Worm (Caenorhabditis elegans): ENCODE results near the gene ins-10.

DNA sequence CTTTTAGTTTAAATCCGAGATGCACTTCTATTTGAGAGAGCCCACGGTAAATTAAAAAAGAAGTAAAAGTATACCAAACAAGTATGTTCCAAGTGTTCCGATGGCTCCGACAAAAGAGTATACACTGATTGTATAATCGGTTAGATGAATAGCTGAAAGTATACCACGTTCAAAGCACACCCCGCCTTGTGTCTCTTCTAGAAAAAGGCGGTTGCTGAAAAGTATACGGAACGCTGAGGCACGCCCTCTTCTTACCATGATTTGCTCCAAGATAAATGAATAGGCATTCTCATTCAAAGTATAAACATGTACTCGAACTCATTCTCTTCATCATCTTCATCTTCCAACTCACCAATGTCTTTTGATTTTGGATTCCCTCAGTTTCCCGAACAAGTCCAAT lies 19.4 kb upstream of the ins-10 start, which contains the start of gene end-3:
- TF ChIP-seq klf-2 (GFP tag; conservative IDR thresholded peaks at IDR 0.05), result no peak
- no peak for TF ChIP-seq ref-1 (GFP tag; conservative IDR thresholded peaks at IDR 0.05)
- TF ChIP-seq flt-1 (GFP tag; IDR thresholded peaks at IDR 0.05), result no peak
- TF ChIP-seq tab-1 (GFP tag; IDR thresholded peaks at IDR 0.05), result no peak
- no peak for TF ChIP-seq ztf-23 (GFP tag; IDR thresholded peaks at IDR 0.05)
- TF ChIP-seq T22C8.4 (GFP tag; IDR thresholded peaks at IDR 0.05), result no peak
- TF ChIP-seq med-1 (GFP tag; optimal IDR thresholded peaks at IDR 0.05; ENCODE audit: insufficient read depth), result no peak

Measured in whole organism, midembryonic.